Fruit fly (Drosophila melanogaster): ENCODE data around the gene Vha100-1.
A peak's percentile ranks its signal among the peaks of the same experiment; 100 is the strongest.

Vha100-1 gene

DNA sequence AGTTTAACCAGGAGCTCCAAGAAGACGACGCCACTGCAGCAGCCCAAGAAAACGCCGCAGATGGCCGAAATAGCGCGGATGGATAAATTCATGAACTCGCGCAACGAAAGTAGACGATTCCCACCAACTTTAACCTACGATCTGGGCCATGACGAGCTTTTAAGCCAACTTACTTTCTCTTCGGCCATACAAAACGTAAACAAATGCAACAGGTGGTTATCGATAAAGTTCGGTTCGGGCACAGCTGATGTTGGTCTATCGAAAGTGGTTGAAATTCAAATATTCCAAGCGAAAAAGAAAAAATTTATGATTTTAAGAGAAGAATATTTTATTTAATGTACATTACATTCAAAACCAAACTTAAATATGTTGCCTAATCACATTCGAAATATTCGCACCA is 15.7 kb downstream of the Vha100-1 start, which contains the start of gene CG14511 (continued):
- TF ChIP-seq Rfx (GFP tag; IDR thresholded peaks at IDR 0.05) (no peak), mirr (GFP tag; optimal IDR thresholded peaks at IDR 0.05) (no peak), CG6272 (GFP tag; IDR thresholded peaks at IDR 0.05) (no peak), phol (tag; optimal IDR thresholded peaks at IDR 0.05) (no peak), CG17361 (GFP tag; IDR thresholded peaks at IDR 0.05) (no peak), CG12071 (GFP tag; optimal IDR thresholded peaks at IDR 0.05) (no peak), D19B (GFP tag; optimal IDR thresholded peaks at IDR 0.05) (no peak), CG2712 (tag; optimal IDR thresholded peaks at IDR 0.05) (no peak), lola (GFP tag; optimal IDR thresholded peaks at IDR 0.05) (no peak), ATbp (GFP tag; optimal IDR thresholded peaks at IDR 0.05) (no peak), hbn (GFP tag; IDR thresholded peaks at IDR 0.05; ENCODE audit: partially characterized antibody) (no peak), NFAT (GFP tag; IDR thresholded peaks at IDR 0.05) (no peak), CG17829 (tag; optimal IDR thresholded peaks at IDR 0.05) (no peak), lilli (GFP tag; optimal IDR thresholded peaks at IDR 0.05) (no peak), HLHmδ (GFP tag; optimal IDR thresholded peaks at IDR 0.05) (no peak), Dll (GFP tag; IDR thresholded peaks at IDR 0.05; ENCODE audit: partially characterized antibody) (peak; percentile 45; the same call in 1 of the 4 replicates), CG9437 (GFP tag; optimal IDR thresholded peaks at IDR 0.05) (peak; percentile 96), mld (GFP tag; IDR thresholded peaks at IDR 0.05; ENCODE audit: partially characterized antibody) (0 out of 3 replicates have a peak, but pooled peaks have one; percentile 21), CG9215 (GFP tag; IDR thresholded peaks at IDR 0.05) (no peak), Bdp1 (GFP tag; optimal IDR thresholded peaks at IDR 0.05) (no peak), Ets65A (GFP tag) (no peak), CG4820 (GFP tag; optimal IDR thresholded peaks at IDR 0.05) (no peak), CG18764 (GFP tag; optimal IDR thresholded peaks at IDR 0.05) (no peak), hth (optimal IDR thresholded peaks at IDR 0.05) (no peak), E2f1 (GFP tag; IDR thresholded peaks at IDR 0.05) (no peak), Oli (tag; optimal IDR thresholded peaks at IDR 0.05) (no peak), CG15269 (tag; optimal IDR thresholded peaks at IDR 0.05) (no peak), bab2 (GFP tag; optimal IDR thresholded peaks at IDR 0.05) (no peak), CG12155 (GFP tag; optimal IDR thresholded peaks at IDR 0.05) (no peak), CG2116 (GFP tag; optimal IDR thresholded peaks at IDR 0.05) (peak; percentile 40), CG9817 (tag; optimal IDR thresholded peaks at IDR 0.05) (no peak), CG33213 (GFP tag; optimal IDR thresholded peaks at IDR 0.05) (no peak), CG9932 (GFP tag; IDR thresholded peaks at IDR 0.05) (no peak), grn (GFP tag; optimal IDR thresholded peaks at IDR 0.05) (no peak), CrebB (tag; optimal IDR thresholded peaks at IDR 0.05) (no peak), Sox102F (GFP tag; optimal IDR thresholded peaks at IDR 0.05) (no peak), scrt (GFP tag; optimal IDR thresholded peaks at IDR 0.05) (peak; percentile 83), NfI (GFP tag; optimal IDR thresholded peaks at IDR 0.05) (no peak), abd-A (tag; optimal IDR thresholded peaks at IDR 0.05) (no peak), CG13287 (GFP tag; IDR thresholded peaks at IDR 0.05; ENCODE audit: partially characterized antibody) (peak; percentile 48; the same call in 1 of the 2 replicates), Scr (GFP tag; IDR thresholded peaks at IDR 0.05; ENCODE audit: partially characterized antibody) (peak; percentile 41; the same call in 1 of the 2 replicates), Blimp-1 (GFP tag; optimal IDR thresholded peaks at IDR 0.05) (peak; percentile 29), caup (GFP tag; optimal IDR thresholded peaks at IDR 0.05; ENCODE audit: severe bottlenecking) (no peak), E2f2 (GFP tag; IDR thresholded peaks at IDR 0.05) (peak; percentile 77), HmgD (GFP tag; optimal IDR thresholded peaks at IDR 0.05) (no peak), CG10959 (GFP tag; IDR thresholded peaks at IDR 0.05) (no peak), vvl (GFP tag; IDR thresholded peaks at IDR 0.05) (no peak), CG4707 (GFP tag; optimal IDR thresholded peaks at IDR 0.05) (no peak), Elba2 (GFP tag; optimal IDR thresholded peaks at IDR 0.05) (no peak), Xbp1 (GFP tag; optimal IDR thresholded peaks at IDR 0.05) (no peak), stwl (tag; optimal IDR thresholded peaks at IDR 0.05) (no peak)
